2 fruit fly cellular contexts compared by ENCODE assay signal in the genomic region with DNA sequence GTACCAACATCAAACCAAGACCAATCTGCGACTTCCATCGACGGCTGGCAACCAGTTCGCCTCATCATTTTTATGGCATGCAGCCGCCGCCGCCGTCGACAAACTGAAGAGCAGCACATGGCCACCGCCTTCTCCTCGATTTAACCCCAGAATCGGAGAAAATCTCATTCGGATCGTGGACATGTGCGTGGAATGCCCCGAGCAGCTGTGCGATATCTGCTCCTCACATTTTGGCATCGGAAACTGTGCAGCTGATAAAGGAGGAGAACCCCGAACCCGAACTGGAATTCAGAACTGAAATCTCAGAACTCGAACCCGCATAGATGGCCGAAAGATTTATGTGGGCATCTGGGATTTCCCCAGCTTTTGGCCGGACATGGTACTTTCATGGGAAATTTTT.
TF ChIP-seq lines count a peak whose summit lies in the region.

No protein-coding gene starts in this region.

- no peak for TF ChIP-seq CTCF in whole organism, embryonic (GFP tag; optimal IDR thresholded peaks at IDR 0.05; lab: Kevin White, UChicago)

TF ChIP-seq in whole organism, embryonic, 481 proteins besides CTCF, POLR2A, EP300 and RAD21:
- TF ChIP-seq CG4617 (GFP tag; optimal IDR thresholded peaks at IDR 0.05; lab: Kevin White, UChicago; ENCODE audit: borderline replicate concordance): no peak
- TF ChIP-seq TFAM (GFP tag; optimal IDR thresholded peaks at IDR 0.05; lab: Kevin White, UChicago): no peak
- TF ChIP-seq twi (tag; optimal IDR thresholded peaks at IDR 0.05; lab: Kevin White, UChicago): peak; percentile 99
- no peak for TF ChIP-seq Mrtf (GFP tag; IDR thresholded peaks at IDR 0.05; lab: Robert Waterston, UW)
- no peak for TF ChIP-seq CoRest (tag; optimal IDR thresholded peaks at IDR 0.05; lab: Kevin White, UChicago)
- no peak for TF ChIP-seq Mes4 (GFP tag; optimal IDR thresholded peaks at IDR 0.05; lab: Kevin White, UChicago)
- TF ChIP-seq CG12942 (GFP tag; optimal IDR thresholded peaks at IDR 0.05; lab: Kevin White, UChicago): no peak
- TF ChIP-seq crp (GFP tag; optimal IDR thresholded peaks at IDR 0.05; lab: Kevin White, UChicago): no peak
- no peak for TF ChIP-seq CG18764 (GFP tag; optimal IDR thresholded peaks at IDR 0.05; lab: Kevin White, UChicago)
- TF ChIP-seq CG1832 (GFP tag; optimal IDR thresholded peaks at IDR 0.05; lab: Kevin White, UChicago): no peak
- TF ChIP-seq gcm (GFP tag; optimal IDR thresholded peaks at IDR 0.05; lab: Kevin White, UChicago): peak; percentile 75
- no peak for TF ChIP-seq Sox102F (GFP tag; optimal IDR thresholded peaks at IDR 0.05; lab: Kevin White, UChicago)
- no peak for TF ChIP-seq sna (GFP tag; IDR thresholded peaks at IDR 0.05; lab: Robert Waterston, UW; ENCODE audit: partially characterized antibody)
- no peak for TF ChIP-seq hbn (GFP tag; IDR thresholded peaks at IDR 0.05; lab: Robert Waterston, UW; ENCODE audit: partially characterized antibody)
- TF ChIP-seq B-H2 (GFP tag; optimal IDR thresholded peaks at IDR 0.05; lab: Kevin White, UChicago): no peak
- no peak for TF ChIP-seq nmo (GFP tag; optimal IDR thresholded peaks at IDR 0.05; lab: Kevin White, UChicago)
- no peak for TF ChIP-seq Oli (tag; optimal IDR thresholded peaks at IDR 0.05; lab: Kevin White, UChicago)
- no peak for TF ChIP-seq CG15011 (GFP tag; optimal IDR thresholded peaks at IDR 0.05; lab: Kevin White, UChicago)

TF ChIP-seq in whole organism, prepupa, 60 proteins besides CTCF, POLR2A, EP300 and RAD21:
- peak; percentile 73 for TF ChIP-seq svp (GFP tag; lab: Kevin White, UChicago)
- TF ChIP-seq CG11294 (GFP tag; IDR thresholded peaks at IDR 0.05; lab: Robert Waterston, UW): no peak
- TF ChIP-seq achi (GFP tag; optimal IDR thresholded peaks at IDR 0.05; lab: Kevin White, UChicago): no peak
- no peak for TF ChIP-seq Eip93F (GFP tag; optimal IDR thresholded peaks at IDR 0.05; lab: Kevin White, UChicago)
- no peak for TF ChIP-seq CG11762 (GFP tag; optimal IDR thresholded peaks at IDR 0.05; lab: Kevin White, UChicago; ENCODE audit: insufficient read depth)
